Fruit fly (Drosophila melanogaster) whole organism, embryonic: Measurements from ENCODE around the gene CG1738.

Source experiments
- Abd-B ChIP-seq: fragments of 200-800 bp; sonication (Bioruptor generic); optimal IDR thresholded peaks from 2 replicates; lab custom pipeline; 2018; ENCODE audit warnings: missing biosample characterization, mild to moderate bottlenecking, missing genetic modification characterization, moderate library complexity
- Asciz ChIP-seq: fragments of 200-800 bp; sonication (Bioruptor generic); optimal IDR thresholded peaks from 2 replicates; lab custom pipeline; 2017; ENCODE audit warnings: missing biosample characterization, mild to moderate bottlenecking, missing genetic modification characterization, missing genetic modification reagents
- CG11085 ChIP-seq: fragments of 200-800 bp; sonication (Bioruptor generic); IDR thresholded peaks from 2 replicates; pipeline ENCODE4 v1.3.6; 2022; ENCODE audit warnings: missing biosample characterization, missing genetic modification characterization
- CG13123 ChIP-seq: fragments of 200-800 bp; sonication (Bioruptor generic); optimal IDR thresholded peaks from 2 replicates; lab custom pipeline; 2016; ENCODE audit warnings: missing biosample characterization, missing genetic modification characterization
- CG13296 ChIP-seq: fragments of 200-800 bp; sonication (Bioruptor generic); optimal IDR thresholded peaks from 3 replicates; lab custom pipeline; 2018; ENCODE audit warnings: missing biosample characterization, mild to moderate bottlenecking, missing genetic modification characterization
- CG15269 ChIP-seq: fragments of 200-800 bp; sonication (Bioruptor generic); optimal IDR thresholded peaks from 2 replicates; lab custom pipeline; 2018; ENCODE audit warnings: missing biosample characterization, mild to moderate bottlenecking, missing genetic modification characterization, moderate library complexity
- CG1529 ChIP-seq: fragments of 200-800 bp; sonication (Bioruptor generic); optimal IDR thresholded peaks from 3 replicates; lab custom pipeline; 2018; ENCODE audit warnings: missing biosample characterization, missing genetic modification characterization
- CG1647 ChIP-seq: fragments of 200-800 bp; sonication (Bioruptor generic); optimal IDR thresholded peaks from 3 replicates; lab custom pipeline; 2016; ENCODE audit warnings: missing biosample characterization, missing genetic modification characterization
- CG32767 ChIP-seq: fragments of 200-800 bp; sonication (Bioruptor generic); IDR thresholded peaks from 2 replicates; pipeline ENCODE4 v1.3.6; 2022; ENCODE audit warnings: missing biosample characterization, missing genetic modification characterization
- CG4360 ChIP-seq: fragments of 200-800 bp; sonication (Bioruptor generic); IDR thresholded peaks from 2 replicates; pipeline ENCODE4 v1.3.6; 2022; ENCODE audit warnings: missing biosample characterization, missing genetic modification characterization
- CG6175 ChIP-seq: fragments of 200-800 bp; sonication (Bioruptor generic); IDR thresholded peaks from 3 replicates; pipeline ENCODE4 v1.3.6; 2022; ENCODE audit warnings: missing biosample characterization, missing genetic modification characterization
- CG6654 ChIP-seq: fragments of 200-800 bp; sonication (Bioruptor generic); optimal IDR thresholded peaks from 2 replicates; lab custom pipeline; 2017; ENCODE audit warnings: missing biosample characterization, mild to moderate bottlenecking, missing genetic modification characterization
- CG6683 ChIP-seq: fragments of 200-800 bp; sonication (Bioruptor generic); optimal IDR thresholded peaks from 2 replicates; lab custom pipeline; 2017; ENCODE audit warnings: missing biosample characterization, mild to moderate bottlenecking, missing genetic modification characterization, missing genetic modification reagents
- CG6689 ChIP-seq: fragments of 200-800 bp; sonication (Bioruptor generic); IDR thresholded peaks from 2 replicates; pipeline ENCODE4 v1.3.6; 2022; ENCODE audit warnings: missing biosample characterization, missing genetic modification characterization
- CG8089 ChIP-seq: fragments of 200-800 bp; sonication (Bioruptor generic); optimal IDR thresholded peaks from 3 replicates; lab custom pipeline; 2016; ENCODE audit warnings: missing biosample characterization, missing genetic modification characterization
- CG9215 ChIP-seq: fragments of 200-800 bp; sonication (Bioruptor generic); IDR thresholded peaks from 2 replicates; pipeline ENCODE4 v1.3.6; 2022; ENCODE audit warnings: missing biosample characterization, missing genetic modification characterization
- CG9437 ChIP-seq: fragments of 200-800 bp; sonication (Bioruptor generic); optimal IDR thresholded peaks from 2 replicates; lab custom pipeline; 2018; ENCODE audit warnings: missing biosample characterization, mild to moderate bottlenecking, missing genetic modification characterization
- Dref ChIP-seq: fragments of 200-800 bp; sonication (Bioruptor generic); IDR thresholded peaks from 2 replicates; pipeline ENCODE4 v1.3.6; 2022; ENCODE audit warnings: missing biosample characterization, missing genetic modification characterization
- Ets65A ChIP-seq: fragments of 200-800 bp; sonication (Bioruptor generic); peaks from one replicate; lab custom pipeline; 2016; ENCODE audit warnings: missing biosample characterization, missing genetic modification characterization
- Fer2 ChIP-seq: fragments of 200-800 bp; sonication (Bioruptor generic); optimal IDR thresholded peaks from 2 replicates; lab custom pipeline; 2018; ENCODE audit warnings: missing biosample characterization, mild to moderate bottlenecking, missing genetic modification characterization, moderate library complexity
- Hmx ChIP-seq: fragments of 200-800 bp; sonication (Bioruptor generic); optimal IDR thresholded peaks from 2 replicates; lab custom pipeline; 2016; ENCODE audit warnings: missing biosample characterization, missing genetic modification characterization
- Lim3 ChIP-seq: fragments of 200-800 bp; sonication (Bioruptor generic); IDR thresholded peaks from 2 replicates; pipeline ENCODE4 v1.3.6; 2022; ENCODE audit warnings: missing biosample characterization, missing genetic modification characterization
- Max ChIP-seq: fragments of 200-800 bp; sonication (Bioruptor generic); optimal IDR thresholded peaks from 2 replicates; lab custom pipeline; 2016; ENCODE audit warnings: missing biosample characterization, mild to moderate bottlenecking, missing genetic modification characterization
- Mrtf ChIP-seq: fragments of 200-800 bp; sonication (Bioruptor generic); IDR thresholded peaks from 3 replicates; pipeline ENCODE4 v1.3.6; 2022; ENCODE audit warnings: missing biosample characterization, missing genetic modification characterization
- NFAT ChIP-seq: fragments of 200-800 bp; sonication (Bioruptor generic); IDR thresholded peaks from 2 replicates; pipeline ENCODE4 v1.3.6; 2022; ENCODE audit warnings: missing biosample characterization, missing genetic modification characterization
- PHDP ChIP-seq: fragments of 200-800 bp; sonication (Bioruptor generic); optimal IDR thresholded peaks from 3 replicates; lab custom pipeline; 2018; ENCODE audit warnings: missing biosample characterization, mild to moderate bottlenecking, missing genetic modification characterization, moderate library complexity
- Sox102F ChIP-seq: fragments of 200-800 bp; sonication (Bioruptor generic); optimal IDR thresholded peaks from 2 replicates; lab custom pipeline; 2018; ENCODE audit warnings: missing biosample characterization, mild to moderate bottlenecking, missing genetic modification characterization, moderate library complexity
- Sry-β ChIP-seq: fragments of 200-800 bp; sonication (Bioruptor generic); optimal IDR thresholded peaks from 2 replicates; lab custom pipeline; 2018; ENCODE audit warnings: missing biosample characterization, mild to moderate bottlenecking, missing genetic modification characterization, moderate library complexity
- bbx ChIP-seq: fragments of 200-800 bp; sonication (Bioruptor generic); IDR thresholded peaks from 2 replicates; pipeline ENCODE4 v1.3.6; 2022; ENCODE audit warnings: missing biosample characterization, missing genetic modification characterization; ENCODE audit not compliant: partially characterized antibody
- bsh ChIP-seq, 2 experiments: fragments of 200-800 bp; sonication (Bioruptor generic); optimal IDR thresholded peaks; 2 replicates each; lab custom pipeline; 2017 to 2018; ENCODE audit warnings: mild to moderate bottlenecking in 2 of 2, missing biosample characterization in 2 of 2, missing genetic modification characterization in 2 of 2, moderate library complexity in 1 of 2
- cg ChIP-seq: fragments of 200-800 bp; sonication (Bioruptor generic); optimal IDR thresholded peaks from 3 replicates; lab custom pipeline; 2019; ENCODE audit warnings: missing biosample characterization, mild to moderate bottlenecking, missing genetic modification characterization, moderate library complexity
- danr ChIP-seq: fragments of 200-800 bp; sonication (Bioruptor generic); IDR thresholded peaks from 2 replicates; pipeline ENCODE4 v1.3.6; 2022; ENCODE audit warnings: missing biosample characterization, missing genetic modification characterization
- exex ChIP-seq: fragments of 200-800 bp; sonication (Bioruptor generic); optimal IDR thresholded peaks from 4 replicates; lab custom pipeline; 2018; ENCODE audit warnings: missing biosample characterization, mild to moderate bottlenecking, missing genetic modification characterization, moderate library complexity
- ftz-f1 ChIP-seq: fragments of 200-800 bp; sonication (Bioruptor generic); optimal IDR thresholded peaks from 2 replicates; lab custom pipeline; 2016; ENCODE audit warnings: missing biosample characterization, missing genetic modification characterization
- ind ChIP-seq: fragments of 200-800 bp; sonication (Bioruptor generic); optimal IDR thresholded peaks from 3 replicates; lab custom pipeline; 2016; ENCODE audit warnings: missing biosample characterization, missing genetic modification characterization
- jing ChIP-seq: fragments of 200-800 bp; sonication (Bioruptor generic); optimal IDR thresholded peaks from 2 replicates; lab custom pipeline; 2018; ENCODE audit warnings: missing biosample characterization, mild to moderate bottlenecking, missing genetic modification characterization
- ken ChIP-seq: fragments of 200-800 bp; sonication (Bioruptor generic); IDR thresholded peaks from 3 replicates; pipeline ENCODE4 v1.3.6; 2022; ENCODE audit warnings: missing biosample characterization, missing genetic modification characterization
- klu ChIP-seq: fragments of 200-800 bp; sonication (Bioruptor generic); IDR thresholded peaks from 2 replicates; pipeline ENCODE4 v1.3.6; 2022; ENCODE audit warnings: missing biosample characterization, missing genetic modification characterization
- knrl ChIP-seq: fragments of 200-800 bp; sonication (Bioruptor generic); IDR thresholded peaks from 3 replicates; pipeline ENCODE4 v1.3.6; 2022; ENCODE audit warnings: missing biosample characterization, missing genetic modification characterization; ENCODE audit not compliant: partially characterized antibody
- mam ChIP-seq: fragments of 200-800 bp; sonication (Bioruptor generic); optimal IDR thresholded peaks from 3 replicates; lab custom pipeline; 2016; ENCODE audit warnings: missing biosample characterization, missing genetic modification characterization
- mld ChIP-seq: fragments of 200-800 bp; sonication (Bioruptor generic); IDR thresholded peaks from 3 replicates; pipeline ENCODE4 v1.3.6; 2022; ENCODE audit warnings: missing biosample characterization, missing genetic modification characterization; ENCODE audit not compliant: partially characterized antibody
- nerfin-1 ChIP-seq: fragments of 200-800 bp; sonication (Bioruptor generic); optimal IDR thresholded peaks from 3 replicates; lab custom pipeline; 2019; ENCODE audit warnings: missing biosample characterization, mild to moderate bottlenecking, missing genetic modification characterization, moderate library complexity
- nom ChIP-seq: fragments of 200-800 bp; sonication (Bioruptor generic); optimal IDR thresholded peaks from 2 replicates; lab custom pipeline; 2017; ENCODE audit warnings: missing biosample characterization, missing genetic modification characterization, mild to moderate bottlenecking, moderate library complexity, missing genetic modification reagents
- pan ChIP-seq, 4 experiments: fragments of >200 bp in 3 of 4; fragments of 200-800 bp in 1 of 4; sonication (Bioruptor generic) in 1 of 4; optimal IDR thresholded peaks in 3 of 4; IDR thresholded peaks in 1 of 4; 2 replicates each; pipeline versions ENCODE4 v1.3.6 to Lab custom; 2017 to 2022; ENCODE audit warnings: missing biosample characterization in 2 of 4, missing genetic modification characterization in 2 of 4, mixed read lengths in 1 of 4
- pnt ChIP-seq: fragments of 200-800 bp; sonication (Bioruptor generic); optimal IDR thresholded peaks from 3 replicates; lab custom pipeline; 2016; ENCODE audit warnings: missing biosample characterization, missing genetic modification characterization
- so ChIP-seq: fragments of 200-800 bp; sonication (Bioruptor generic); IDR thresholded peaks from 3 replicates; pipeline ENCODE4 v1.3.6; 2022; ENCODE audit warnings: missing biosample characterization, missing genetic modification characterization
- usp ChIP-seq: fragments of >200 bp; optimal IDR thresholded peaks from 2 replicates; lab custom pipeline; 2017; ENCODE audit warnings: missing biosample characterization, missing genetic modification characterization
- vnd ChIP-seq: fragments of 200-800 bp; sonication (Bioruptor generic); IDR thresholded peaks from 3 replicates; pipeline ENCODE4 v1.3.6; 2022; ENCODE audit warnings: missing biosample characterization, missing genetic modification characterization; ENCODE audit not compliant: partially characterized antibody
- vvl ChIP-seq: fragments of 200-800 bp; sonication (Bioruptor generic); IDR thresholded peaks from 2 replicates; pipeline ENCODE4 v1.3.6; 2022; ENCODE audit warnings: missing biosample characterization, missing genetic modification characterization
- wor ChIP-seq: fragments of 200-800 bp; sonication (Bioruptor generic); IDR thresholded peaks from 2 replicates; pipeline ENCODE4 v1.3.6; 2022; ENCODE audit warnings: missing biosample characterization, missing genetic modification characterization

CG1738 gene

DNA sequence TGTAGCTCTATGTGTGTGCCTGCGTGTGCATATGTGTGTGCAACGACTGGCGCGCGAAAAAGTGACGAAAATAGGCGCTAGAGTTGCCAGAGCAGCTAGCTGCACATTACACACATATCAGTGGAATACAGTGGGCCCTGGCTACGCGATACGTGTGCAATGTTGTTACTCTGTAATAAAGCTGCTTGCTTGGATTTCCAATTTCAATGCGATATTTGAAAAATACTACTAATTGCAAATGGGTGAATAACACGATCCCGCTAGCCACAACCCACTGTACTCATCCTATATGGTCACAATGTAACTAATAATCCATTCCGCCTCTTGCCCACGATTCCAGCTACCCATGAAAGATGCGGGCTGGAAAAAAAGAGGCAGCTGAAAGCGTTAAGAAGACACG is 2.5 kb downstream of the CG1738 start (continued):
- TF ChIP-seq Sox102F (GFP tag; lab: Kevin White, UChicago), result peak; percentile 92
- TF ChIP-seq mam (GFP tag; lab: Kevin White, UChicago), result peak; percentile 96
- TF ChIP-seq CG15269 (tag; lab: Kevin White, UChicago), result peak; percentile 95
- peak; percentile 88 for TF ChIP-seq CG1529 (GFP tag; lab: Kevin White, UChicago)
- peak; percentile 71 for TF ChIP-seq cg (GFP tag; lab: Kevin White, UChicago)
- peak; percentile 99 for TF ChIP-seq Ets65A (GFP tag; lab: Kevin White, UChicago)
- peak; percentile 81 for TF ChIP-seq wor (GFP tag; lab: Robert Waterston, UW)
- peak; percentile 76 for TF ChIP-seq CG6683 (GFP tag; lab: Kevin White, UChicago)
- TF ChIP-seq Asciz (GFP tag; lab: Kevin White, UChicago), result peak; percentile 86
- peak; percentile 83 to 94 for TF ChIP-seq bsh (GFP tag; optimal IDR thresholded peaks at IDR 0.05; lab: Kevin White, UChicago)
- TF ChIP-seq mld (GFP tag; lab: Robert Waterston, UW), result no peak
- TF ChIP-seq danr (GFP tag; lab: Robert Waterston, UW), result peak; percentile 92
- TF ChIP-seq CG13123, result peak; percentile 84
- peak; percentile 79 for TF ChIP-seq nerfin-1 (tag; lab: Kevin White, UChicago)
- peak; percentile 88 for TF ChIP-seq CG8089 (GFP tag; lab: Kevin White, UChicago)
- peak; percentile 97 for TF ChIP-seq ind
- TF ChIP-seq CG11085 (GFP tag; lab: Robert Waterston, UW), result peak; percentile 91
- TF ChIP-seq exex (tag; lab: Kevin White, UChicago), result no peak
- TF ChIP-seq pnt (GFP tag; lab: Kevin White, UChicago), result peak; percentile 95
- peak; percentile 91 for TF ChIP-seq jing (GFP tag; lab: Kevin White, UChicago)
- peak; percentile 91 for TF ChIP-seq Abd-B (GFP tag; lab: Kevin White, UChicago)
- TF ChIP-seq NFAT (GFP tag; lab: Robert Waterston, UW), result peak; percentile 95
- TF ChIP-seq Fer2 (tag; lab: Kevin White, UChicago), result peak; percentile 79
- TF ChIP-seq PHDP (tag; lab: Kevin White, UChicago), result peak; percentile 91
- peak; percentile 90 for TF ChIP-seq CG1647
- peak; percentile 93 for TF ChIP-seq so
- peak; percentile 77 for TF ChIP-seq CG6654 (GFP tag; lab: Kevin White, UChicago)
- TF ChIP-seq vnd (GFP tag; lab: Robert Waterston, UW), result no peak
- TF ChIP-seq Dref (GFP tag; lab: Robert Waterston, UW), result peak; percentile 39
- no peak for TF ChIP-seq knrl (GFP tag; lab: Robert Waterston, UW)
- peak; percentile 97 for TF ChIP-seq vvl (GFP tag; lab: Robert Waterston, UW)
- TF ChIP-seq ken (GFP tag; lab: Robert Waterston, UW), result peak; percentile 97
- TF ChIP-seq klu (GFP tag; lab: Robert Waterston, UW), result peak; percentile 82
- TF ChIP-seq Sry-β (GFP tag; lab: Kevin White, UChicago), result peak; percentile 38
- peak; percentile 79 for TF ChIP-seq CG4360 (GFP tag; lab: Robert Waterston, UW)
- peak; percentile 91 for TF ChIP-seq CG32767 (GFP tag; lab: Robert Waterston, UW)
- TF ChIP-seq pan (optimal IDR thresholded peaks at IDR 0.05; lab: Kevin White, UChicago), result no peak
- TF ChIP-seq pan (GFP tag; optimal IDR thresholded peaks at IDR 0.05 in 1 of 2, IDR thresholded peaks at IDR 0.05 in 1 of 2), result peak in 1 of 2 experiments; percentile 96
- TF ChIP-seq CG6175 (GFP tag; lab: Robert Waterston, UW), result peak; percentile 83; the same call in 2 of the 3 replicates
- TF ChIP-seq CG9437 (GFP tag; lab: Kevin White, UChicago), result peak; percentile 82
- peak; percentile 94 for TF ChIP-seq CG6689 (GFP tag; lab: Robert Waterston, UW)
- TF ChIP-seq CG9215 (GFP tag; lab: Robert Waterston, UW), result peak; percentile 87
- TF ChIP-seq usp (GFP tag; lab: Kevin White, UChicago), result no peak
- TF ChIP-seq ftz-f1 (GFP tag; lab: Kevin White, UChicago), result no peak
- TF ChIP-seq nom (GFP tag; lab: Kevin White, UChicago), result peak; percentile 86
- TF ChIP-seq Mrtf (GFP tag; lab: Robert Waterston, UW), result peak; percentile 96
- TF ChIP-seq bbx, result peak; percentile 18; the same call in 1 of the 2 replicates
- peak; percentile 92 for TF ChIP-seq CG13296
- TF ChIP-seq Lim3 (GFP tag; lab: Robert Waterston, UW), result peak; percentile 89
- peak; percentile 85 for TF ChIP-seq Max (GFP tag; lab: Kevin White, UChicago)
- TF ChIP-seq Hmx, result peak; percentile 76
